Worm (Caenorhabditis elegans) whole organism, L1 larva: ENCODE results near the gene sgnh-1.

Experiments
- C04F5.9 ChIP-seq: sonication (generic microtip); optimal IDR thresholded peaks from 2 replicates; lab custom pipeline; 2016; ENCODE audit warnings: missing genetic modification characterization, missing compliant biosample characterization
- ceh-8 ChIP-seq: fragments of 200-800 bp; sonication (Bioruptor generic); optimal IDR thresholded peaks from 2 replicates; lab custom pipeline; 2018; ENCODE audit warnings: mild to moderate bottlenecking, missing genetic modification characterization, moderate library complexity, missing compliant biosample characterization
- ceh-82 ChIP-seq, 3 experiments: fragments of 150-350 bp in 1 of 3; sonication (generic microtip) in 2 of 3; optimal IDR thresholded peaks; 2 replicates each; lab custom pipeline; 2014 to 2017; ENCODE audit warnings: missing biosample characterization in 3 of 3, missing genetic modification characterization in 3 of 3
- efl-1 ChIP-seq, 4 experiments: fragments of 150-350 bp; optimal IDR thresholded peaks in 3 of 4; peaks in 1 of 4; 1 replicate in 1 of 4; 2 replicates in 3 of 4; lab custom pipeline; 2014; ENCODE audit warnings: missing biosample characterization in 2 of 4, missing genetic modification characterization in 2 of 4, missing genetic modification reagents in 2 of 4
- nhr-11 ChIP-seq: fragments of 150-350 bp; optimal IDR thresholded peaks from 2 replicates; lab custom pipeline; 2014; ENCODE audit warnings: missing biosample characterization, missing genetic modification characterization
- nhr-237 ChIP-seq: fragments of 150-350 bp; optimal IDR thresholded peaks from 2 replicates; lab custom pipeline; 2014; ENCODE audit warnings: missing biosample characterization, missing genetic modification characterization
- snpc-4 ChIP-seq: fragments of 150-350 bp; optimal IDR thresholded peaks from 2 replicates; lab custom pipeline; 2014; ENCODE audit warnings: missing biosample characterization, missing genetic modification characterization
- xbp-1 ChIP-seq: sonication (generic microtip); optimal IDR thresholded peaks from 2 replicates; lab custom pipeline; 2016; ENCODE audit warnings: missing genetic modification characterization, missing compliant biosample characterization
- ztf-11 ChIP-seq, 2 experiments: sonication (generic microtip); optimal IDR thresholded peaks; 2 replicates each; lab custom pipeline; 2016 to 2017; ENCODE audit warnings: missing genetic modification characterization in 2 of 2, missing biosample characterization in 1 of 2, missing compliant biosample characterization in 1 of 2

DNA sequence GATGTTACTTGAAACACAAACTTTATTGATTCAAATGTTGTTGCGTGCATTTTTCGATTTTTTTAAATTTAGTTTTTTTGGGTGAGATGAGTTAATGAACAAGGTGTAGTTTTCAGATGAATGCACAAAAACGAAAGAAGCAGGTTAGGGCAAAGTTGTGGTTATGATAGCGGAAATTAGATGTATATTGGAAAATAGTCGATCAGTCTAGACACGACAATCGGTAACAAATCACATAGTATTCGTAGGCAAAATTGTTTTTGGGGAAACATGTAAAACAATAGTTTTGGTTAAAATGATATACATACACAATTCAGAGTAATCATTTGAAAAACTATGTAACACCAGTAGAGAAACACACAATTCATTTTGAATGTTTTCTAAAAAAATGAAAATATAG lies 22.1 kb upstream of the sgnh-1 start, which contains the start of gene str-172:
- no peak for TF ChIP-seq xbp-1 (tag; lab: Kevin White, UChicago)
- no peak for TF ChIP-seq ceh-82 (tag; optimal IDR thresholded peaks at IDR 0.05; lab: Kevin White, UChicago)
- TF ChIP-seq ceh-8 = no peak
- TF ChIP-seq snpc-4 (tag; lab: Kevin White, UChicago) = no peak
- no peak for TF ChIP-seq ztf-11 (tag; optimal IDR thresholded peaks at IDR 0.05; lab: Kevin White, UChicago)
- TF ChIP-seq nhr-11 (tag; lab: Kevin White, UChicago) = no peak
- no peak for TF ChIP-seq C04F5.9
- no peak for TF ChIP-seq efl-1 (optimal IDR thresholded peaks at IDR 0.05; lab: Kevin White, UChicago)
- no peak for TF ChIP-seq efl-1 (GFP tag; optimal IDR thresholded peaks at IDR 0.05 in 1 of 2; lab: Kevin White, UChicago)
- TF ChIP-seq nhr-237 = no peak
